Fruit fly (Drosophila melanogaster) whole organism: ENCODE measurements around the gene p24-1.

Source experiments
- CG8478 ChIP-seq: fragments of >200 bp; optimal IDR thresholded peaks from 2 replicates; lab custom pipeline; 2018; ENCODE audit warnings: inconsistent platforms
- Dll ChIP-seq: fragments of >200 bp; optimal IDR thresholded peaks from 2 replicates; lab custom pipeline; 2017
- EcR ChIP-seq, 2 experiments: fragments of >200 bp; optimal IDR thresholded peaks; 2 replicates each; lab custom pipeline; 2017; ENCODE audit warnings: missing biosample characterization in 2 of 2, missing genetic modification characterization in 2 of 2, missing genetic modification reagents in 2 of 2
- pan ChIP-seq: fragments of >200 bp; optimal IDR thresholded peaks from 2 replicates; lab custom pipeline; 2017
- psq ChIP-seq: fragments of >200 bp; optimal IDR thresholded peaks from 2 replicates; lab custom pipeline; 2017
- usp ChIP-seq: fragments of >200 bp; optimal IDR thresholded peaks from 2 replicates; lab custom pipeline; 2017; ENCODE audit warnings: missing biosample characterization, missing genetic modification characterization, mixed read lengths

dm6 chrX:11882447-11882846 is 30.1 kb upstream of the p24-1 start:
- TF ChIP-seq CG8478 (no peak), pan (no peak), psq (lab: Kevin White, UChicago) (no peak), usp (GFP tag; lab: Kevin White, UChicago) (no peak), Dll (lab: Kevin White, UChicago) (no peak), EcR (GFP tag; optimal IDR thresholded peaks at IDR 0.05; lab: Kevin White, UChicago) (no peak)
